Worm (Caenorhabditis elegans) whole organism, L2 larva: ENCODE results near the gene tat-4.

Experiments
- ama-1 ChIP-seq: fragments of 150-350 bp; optimal IDR thresholded peaks from 2 replicates; lab custom pipeline; 2018; ENCODE audit warnings: inconsistent platforms
- blmp-1 ChIP-seq: sonication (generic microtip); optimal IDR thresholded peaks from 2 replicates; lab custom pipeline; 2017; ENCODE audit warnings: missing genetic modification characterization, mild to moderate bottlenecking, missing compliant biosample characterization, antibody characterized with exemption, moderate library complexity; ENCODE audit not compliant: insufficient read depth
- fos-1 ChIP-seq: fragments of 150-350 bp; optimal IDR thresholded peaks from 2 replicates; lab custom pipeline; 2014; ENCODE audit warnings: missing biosample characterization, missing genetic modification characterization
- nhr-11 ChIP-seq: fragments of 150-350 bp; optimal IDR thresholded peaks from 2 replicates; lab custom pipeline; 2014; ENCODE audit warnings: missing biosample characterization, missing genetic modification characterization
- nhr-6 ChIP-seq: fragments of 150-350 bp; optimal IDR thresholded peaks from 2 replicates; lab custom pipeline; 2014; ENCODE audit warnings: missing biosample characterization, missing genetic modification characterization
- skn-1 ChIP-seq: sonication (generic microtip); optimal IDR thresholded peaks from 2 replicates; lab custom pipeline; 2017; ENCODE audit warnings: missing biosample characterization, missing genetic modification characterization
- zag-1 ChIP-seq: fragments of 150-350 bp; optimal IDR thresholded peaks from 2 replicates; lab custom pipeline; 2014; ENCODE audit warnings: missing biosample characterization, missing genetic modification characterization
- ztf-11 ChIP-seq: sonication (generic microtip); optimal IDR thresholded peaks from 2 replicates; lab custom pipeline; 2017; ENCODE audit warnings: missing biosample characterization, missing genetic modification characterization

ce11 chrII:6263685-6264084 lies 19.6 kb upstream of the tat-4 start, which contains the start of gene F13H8.3:
- TF ChIP-seq skn-1 (tag; lab: Kevin White, UChicago) (no peak), ztf-11 (tag; lab: Kevin White, UChicago) (no peak), nhr-6 (tag; lab: Kevin White, UChicago) (no peak), fos-1 (tag; lab: Kevin White, UChicago) (no peak), blmp-1 (no peak), nhr-11 (tag; lab: Kevin White, UChicago) (no peak), ama-1 (no peak), zag-1 (tag; lab: Kevin White, UChicago) (no peak)
